Fruit fly (Drosophila melanogaster): ENCODE results near the gene CG7829.

- TF ChIP-seq CG7101 (tag; optimal IDR thresholded peaks at IDR 0.05) (no peak), tj (GFP tag; optimal IDR thresholded peaks at IDR 0.05) (no peak), cic (GFP tag; optimal IDR thresholded peaks at IDR 0.05) (no peak), cnc (optimal IDR thresholded peaks at IDR 0.05) (no peak), CG1620 (GFP tag; optimal IDR thresholded peaks at IDR 0.05) (no peak), Clk (GFP tag; optimal IDR thresholded peaks at IDR 0.05) (no peak), CG12768 (GFP tag; optimal IDR thresholded peaks at IDR 0.05) (no peak), bab1 (GFP tag; optimal IDR thresholded peaks at IDR 0.05) (no peak), CG11617 (GFP tag; optimal IDR thresholded peaks at IDR 0.05) (no peak), pad (GFP tag; optimal IDR thresholded peaks at IDR 0.05) (no peak), CG7045 (GFP tag; optimal IDR thresholded peaks at IDR 0.05) (no peak)
These were observed 41.2 kb upstream of the CG7829 start, which contains the start of gene CG7824 for dm6 chr3R:29858806-29859205.

Data from whole organism, adult.